Worm (Caenorhabditis elegans) whole organism, early embryonic: ENCODE results near the gene hpo-34.

Experiments used
- B0310.2 ChIP-seq: sonication (generic microtip); optimal IDR thresholded peaks from 2 replicates; lab custom pipeline; 2016; ENCODE audit warnings: mild to moderate bottlenecking, missing genetic modification characterization, missing compliant biosample characterization
- F13C5.2 ChIP-seq: sonication (generic microtip); optimal IDR thresholded peaks from 2 replicates; lab custom pipeline; 2017; ENCODE audit warnings: mild to moderate bottlenecking, missing genetic modification characterization, inconsistent platforms, missing compliant biosample characterization
- aly-1 ChIP-seq: sonication (generic microtip); optimal IDR thresholded peaks from 2 replicates; lab custom pipeline; 2016; ENCODE audit warnings: missing genetic modification characterization, missing compliant biosample characterization
- ama-1 ChIP-seq: fragments of 150-350 bp; optimal IDR thresholded peaks from 2 replicates; lab custom pipeline; 2014
- flt-1 ChIP-seq: fragments of 200-800 bp; sonication (Bioruptor generic); IDR thresholded peaks from 2 replicates; pipeline ENCODE4 v1.3.6; 2022; ENCODE audit warnings: missing genetic modification characterization, missing compliant biosample characterization
- hmbx-1 ChIP-seq: sonication (generic microtip); optimal IDR thresholded peaks from 2 replicates; lab custom pipeline; 2016; ENCODE audit warnings: mild to moderate bottlenecking, missing genetic modification characterization, missing compliant biosample characterization
- hnd-1 ChIP-seq: sonication (generic microtip); optimal IDR thresholded peaks from 2 replicates; lab custom pipeline; 2016; ENCODE audit warnings: missing genetic modification characterization, missing compliant biosample characterization
- scrt-1 ChIP-seq: fragments of 200-800 bp; sonication (Bioruptor generic); IDR thresholded peaks from 2 replicates; pipeline ENCODE4 v1.3.6; 2022; ENCODE audit warnings: missing genetic modification characterization, missing compliant biosample characterization
- tbx-11 ChIP-seq: fragments of 200-800 bp; sonication (Bioruptor generic); IDR thresholded peaks from 2 replicates; pipeline ENCODE4 v1.3.6; 2022; ENCODE audit warnings: missing genetic modification characterization, missing compliant biosample characterization
- tbx-37 ChIP-seq: fragments of 200-800 bp; sonication (Bioruptor generic); conservative IDR thresholded peaks from 2 replicates; pipeline ENCODE4 v1.3.6; 2022; ENCODE audit warnings: missing genetic modification reagents, missing genetic modification characterization, missing compliant biosample characterization

DNA sequence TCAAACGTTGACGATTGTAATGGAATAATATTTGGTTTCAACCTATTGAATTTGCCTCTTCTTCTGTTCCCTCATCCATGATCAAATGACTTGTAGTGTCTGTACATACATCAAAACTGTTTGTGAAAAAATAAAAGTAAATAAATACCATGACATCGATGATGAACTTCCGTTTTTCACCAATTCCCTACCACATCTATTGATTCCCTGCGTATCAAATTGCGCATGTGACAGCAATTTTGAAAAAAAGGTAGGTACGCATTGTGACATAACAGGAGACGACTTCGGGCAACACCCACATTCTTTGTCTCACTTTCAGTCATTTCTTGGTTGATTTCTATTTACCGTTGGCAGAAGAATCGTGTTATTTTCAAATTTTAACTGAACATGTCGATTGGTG is 17.5 kb upstream of the hpo-34 start, which contains the start of gene C35C5.9:
- no peak for TF ChIP-seq ama-1
- TF ChIP-seq B0310.2 = no peak
- no peak for TF ChIP-seq flt-1 (GFP tag; lab: Robert Waterston, UW)
- no peak for TF ChIP-seq aly-1 (tag; lab: Kevin White, UChicago)
- no peak for TF ChIP-seq tbx-11 (GFP tag; lab: Robert Waterston, UW)
- no peak for TF ChIP-seq hnd-1 (tag; lab: Kevin White, UChicago)
- TF ChIP-seq scrt-1 = no peak
- TF ChIP-seq F13C5.2 = no peak
- no peak for TF ChIP-seq hmbx-1 (tag; lab: Kevin White, UChicago)
- no peak for TF ChIP-seq tbx-37
